Worm (Caenorhabditis elegans): Measurements from ENCODE around the gene F58G6.7.
"Not testable (repeated sequence)": the region's sequence is repeated elsewhere in the genome, so short reads cannot be mapped to it uniquely, and the experiment has no call there.

Gene F58G6.7

DNA sequence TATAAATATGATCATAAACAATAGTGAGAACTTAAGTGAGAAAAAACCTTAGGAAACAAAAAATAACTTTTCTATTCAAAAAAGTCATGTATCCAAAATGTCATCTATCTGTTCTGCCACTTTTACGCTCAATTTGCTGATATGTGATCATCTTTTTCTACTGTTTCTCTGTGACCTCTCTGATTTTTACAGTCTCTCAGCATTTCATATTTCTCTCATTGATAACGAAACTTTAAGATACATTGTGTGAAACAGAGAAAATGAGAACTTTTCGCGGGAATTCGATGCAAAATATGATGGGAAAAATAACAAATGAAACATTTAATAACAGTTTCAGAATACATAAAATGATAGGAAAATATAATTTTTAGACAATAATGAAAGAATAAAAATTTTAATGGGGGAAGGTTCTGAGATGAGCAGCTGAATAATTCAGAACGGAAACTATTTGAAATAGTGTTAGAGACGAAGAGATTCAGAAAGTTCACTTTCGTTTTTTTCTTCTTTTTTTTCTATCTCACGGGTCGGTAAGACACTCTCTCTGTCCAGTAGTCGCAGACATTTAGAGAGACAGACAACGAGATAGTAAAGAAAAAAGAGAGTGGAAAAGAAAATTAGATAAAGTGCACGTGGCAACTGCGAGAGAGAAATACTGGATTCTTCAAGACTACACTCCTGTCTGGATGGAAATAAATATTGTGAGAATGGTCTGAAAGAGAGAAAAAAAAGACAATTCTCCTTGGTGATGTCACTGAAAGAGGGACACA is 23.3 kb downstream of the F58G6.7 start:
- peak; percentile 78 for TF ChIP-seq ces-1 (GFP tag; optimal IDR thresholded peaks at IDR 0.05)
- TF ChIP-seq blmp-1 (tag; optimal IDR thresholded peaks at IDR 0.05) = peak; percentile 86
- TF ChIP-seq M03D4.4 (tag; optimal IDR thresholded peaks at IDR 0.05) = no peak
- TF ChIP-seq lin-13 (tag; optimal IDR thresholded peaks at IDR 0.05) = no peak
- peak; percentile 15 for TF ChIP-seq mep-1 (tag; optimal IDR thresholded peaks at IDR 0.05)
- TF ChIP-seq unc-62 (GFP tag; optimal IDR thresholded peaks at IDR 0.05) = peak; percentile 18

DNA sequence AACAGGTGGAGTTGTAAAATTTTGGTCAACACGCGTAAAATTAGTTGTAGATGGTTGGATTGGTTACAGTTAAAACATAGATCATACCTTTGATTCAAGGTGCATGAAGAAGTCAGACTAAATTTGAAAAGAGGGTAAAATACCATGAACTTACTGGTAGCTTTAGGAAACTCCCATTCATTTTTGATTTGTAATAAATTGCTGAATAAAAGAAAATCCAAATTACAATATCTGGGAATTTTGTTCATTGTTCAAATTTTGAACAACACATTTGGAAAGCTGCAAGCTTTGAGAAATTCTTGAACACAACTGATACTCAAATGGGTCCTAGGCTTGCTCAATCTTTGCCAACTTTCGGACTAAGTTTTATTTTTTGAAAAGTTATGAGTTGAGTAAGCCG is 23.9 kb downstream of the F58G6.7 start:
- TF ChIP-seq unc-120 (tag; optimal IDR thresholded peaks at IDR 0.05; ENCODE audit: poor library complexity, severe bottlenecking) (no peak), ceh-43 (GFP tag; optimal IDR thresholded peaks at IDR 0.05) (no peak), sem-2 (GFP tag; optimal IDR thresholded peaks at IDR 0.05) (no peak)

DNA sequence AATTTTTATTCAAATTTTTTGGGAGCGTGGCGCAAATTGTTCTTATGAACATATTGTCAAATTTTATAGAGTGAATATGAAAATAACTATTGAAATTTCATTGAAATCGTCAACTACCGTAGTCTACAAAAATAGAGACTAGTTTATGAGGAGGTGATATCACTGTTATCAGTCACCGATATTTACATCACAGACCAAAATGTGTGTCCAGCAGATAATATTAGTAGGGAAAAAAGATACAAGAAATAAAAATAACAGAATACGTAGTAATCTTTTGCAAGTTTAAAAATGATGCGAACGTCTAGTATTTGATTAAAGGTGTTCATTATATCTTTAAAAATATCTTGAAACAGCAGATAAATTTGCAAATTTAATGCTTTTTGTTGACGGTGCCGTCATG is 25.2 kb downstream of the F58G6.7 start:
- TF ChIP-seq ham-2 (GFP tag; optimal IDR thresholded peaks at IDR 0.05) = no peak

DNA sequence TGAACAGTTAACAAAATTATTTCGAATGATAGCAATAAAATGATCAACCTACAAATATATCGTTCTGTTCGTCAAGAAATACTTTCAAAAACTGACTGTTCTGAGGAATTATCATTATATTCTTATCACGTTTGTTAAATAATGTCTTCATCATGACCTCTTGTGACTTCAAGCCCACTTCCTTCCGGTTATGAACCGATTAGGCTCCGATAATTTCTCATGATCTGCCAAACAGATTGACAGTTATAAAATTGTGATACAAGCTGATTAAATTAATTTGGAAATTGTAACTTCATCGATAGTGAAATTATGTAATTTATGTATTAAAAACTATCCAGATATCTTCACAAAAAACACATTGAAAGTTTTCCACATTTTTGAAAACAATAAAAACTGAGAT is 26.7 kb downstream of the F58G6.7 start, which contains the start of gene ins-8:
Gene ins-8, minus strand, starts transcription at position 101 of the 400 bp plus-strand sequence.
- no peak for TF ChIP-seq cnd-1 (tag; optimal IDR thresholded peaks at IDR 0.05)
- TF ChIP-seq mls-2 (tag; optimal IDR thresholded peaks at IDR 0.05) = no peak
- no peak for TF ChIP-seq elt-3 (tag; optimal IDR thresholded peaks at IDR 0.05)
- no peak for TF ChIP-seq sptf-1 (tag; optimal IDR thresholded peaks at IDR 0.05)
- TF ChIP-seq lin-13 (tag; optimal IDR thresholded peaks at IDR 0.05) = no peak
- no peak for TF ChIP-seq pha-4 (tag; optimal IDR thresholded peaks at IDR 0.05)
- no peak for TF ChIP-seq nhr-76 (tag; optimal IDR thresholded peaks at IDR 0.05)

DNA sequence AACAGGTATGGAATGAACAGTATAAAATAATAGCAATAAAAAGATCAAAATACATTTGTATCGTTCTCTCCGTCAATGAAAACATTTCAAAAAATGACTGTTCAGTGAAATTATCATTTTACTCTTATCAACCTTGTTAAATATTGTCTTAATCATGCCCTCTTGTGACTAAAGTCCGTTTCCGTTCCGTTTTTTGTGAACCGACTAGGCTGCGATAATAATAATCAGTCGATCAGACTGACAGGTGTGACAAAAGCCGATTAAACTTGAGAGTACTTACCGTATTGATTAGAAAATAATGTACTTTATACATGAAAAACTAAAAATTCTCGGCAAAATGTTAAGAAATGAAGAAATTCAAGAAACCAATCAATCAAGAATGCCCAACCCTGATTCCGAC is 28.4 kb downstream of the F58G6.7 start, which contains the start of gene ins-7:
Gene ins-7, minus strand, starts transcription at position 332 of the 400 bp plus-strand sequence.
- TF ChIP-seq lsy-2 (tag; optimal IDR thresholded peaks at IDR 0.05) = no peak
- no peak for TF ChIP-seq ham-2 (GFP tag; optimal IDR thresholded peaks at IDR 0.05)
- TF ChIP-seq ceh-43 (GFP tag; optimal IDR thresholded peaks at IDR 0.05) = no peak
- TF ChIP-seq zip-8 (tag; optimal IDR thresholded peaks at IDR 0.05) = no peak
- TF ChIP-seq ces-1 (GFP tag; optimal IDR thresholded peaks at IDR 0.05) = no peak
- TF ChIP-seq nhr-2 (tag; optimal IDR thresholded peaks at IDR 0.05) = no peak

DNA sequence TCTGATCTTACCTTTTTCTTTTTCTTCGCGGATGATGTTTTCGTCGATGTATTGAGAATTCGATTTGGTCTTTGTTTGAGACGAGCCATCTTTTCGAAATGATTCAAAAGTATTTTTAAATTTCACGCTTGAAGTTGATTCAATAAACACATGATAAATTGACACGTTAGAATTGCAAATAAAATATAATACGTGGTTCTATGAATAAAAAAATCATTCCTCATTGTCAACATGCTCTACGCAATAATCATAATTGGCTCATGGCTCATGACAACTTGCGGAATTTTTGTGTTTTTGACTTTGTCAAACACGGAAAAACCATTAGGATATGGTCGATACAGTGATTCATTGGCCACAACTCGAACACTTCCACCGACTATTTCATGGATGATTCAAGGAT is 29.3 kb downstream of the F58G6.7 start, which contains the start of the genes htas-1 and ZK1251.3:
Gene htas-1, minus strand, starts transcription at position 101 of the 400 bp plus-strand sequence.
Gene ZK1251.3, plus strand, starts transcription at position 226 of the 400 bp plus-strand sequence.
- TF ChIP-seq bed-3 (GFP tag; optimal IDR thresholded peaks at IDR 0.05) (no peak), ces-1 (GFP tag; optimal IDR thresholded peaks at IDR 0.05) (no peak), ztf-11 (tag; optimal IDR thresholded peaks at IDR 0.05) (no peak), nhr-12 (tag; optimal IDR thresholded peaks at IDR 0.05) (no peak)

DNA sequence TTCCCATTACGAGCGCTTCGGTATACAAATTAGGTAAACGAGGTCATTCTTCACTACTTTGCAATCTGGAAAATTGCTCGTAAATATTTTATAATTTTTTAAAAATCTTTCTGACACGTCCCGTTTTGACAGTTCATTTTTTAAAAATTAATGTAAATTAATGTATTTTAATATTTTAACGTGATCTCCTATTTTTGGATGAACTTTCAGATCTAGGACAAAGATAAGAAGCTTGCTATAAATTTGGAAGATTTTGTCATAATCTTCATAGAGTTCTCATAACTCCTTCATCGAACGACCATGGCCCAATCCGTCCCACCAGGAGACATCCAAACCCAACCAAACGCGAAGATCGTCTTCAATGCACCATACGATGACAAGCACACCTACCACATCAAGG is 34.6 kb downstream of the F58G6.7 start, which contains the start of gene msp-76:
Gene msp-76, plus strand, starts transcription at position 301 of the 400 bp plus-strand sequence.
- not testable (repeated sequence) for TF ChIP-seq mls-2 (tag; optimal IDR thresholded peaks at IDR 0.05); bed-3 (GFP tag; optimal IDR thresholded peaks at IDR 0.05); ceh-83 (GFP tag; optimal IDR thresholded peaks at IDR 0.05)

DNA sequence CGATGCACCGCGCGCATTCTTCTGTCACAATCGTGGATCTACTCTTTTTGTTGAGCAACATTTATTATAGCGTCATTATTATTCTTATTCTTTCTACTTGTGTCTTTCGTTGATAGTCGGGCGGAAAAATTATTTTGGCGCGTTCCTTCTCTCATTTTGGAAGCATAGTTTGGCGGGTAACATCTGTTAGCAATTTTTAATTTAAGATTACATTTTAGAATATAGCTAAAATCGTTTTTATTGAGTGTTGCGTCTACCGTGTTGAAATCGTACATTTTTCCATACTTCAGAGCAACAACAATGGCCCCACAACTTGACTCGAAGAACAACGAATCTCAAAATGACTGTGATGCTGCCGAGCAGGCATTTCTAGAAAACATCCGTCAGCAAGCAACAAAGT is 36.5 kb downstream of the F58G6.7 start, which contains the start of gene sdz-36:
Gene sdz-36, plus strand, starts transcription at position 301 of the 400 bp plus-strand sequence.
- TF ChIP-seq hlh-1 (tag; optimal IDR thresholded peaks at IDR 0.05) = no peak
- TF ChIP-seq M03D4.4 (tag; optimal IDR thresholded peaks at IDR 0.05) = no peak
- no peak for TF ChIP-seq snpc-4 (tag; optimal IDR thresholded peaks at IDR 0.05)
- no peak for TF ChIP-seq blmp-1 (tag; optimal IDR thresholded peaks at IDR 0.05)
- no peak for TF ChIP-seq pha-4 (tag; optimal IDR thresholded peaks at IDR 0.05)
- TF ChIP-seq mab-5 (tag; optimal IDR thresholded peaks at IDR 0.05) = no peak
- no peak for TF ChIP-seq sem-2 (GFP tag; optimal IDR thresholded peaks at IDR 0.05)
- TF ChIP-seq lin-32 (GFP tag; optimal IDR thresholded peaks at IDR 0.05) = no peak
- no peak for TF ChIP-seq drap-1 (GFP tag; optimal IDR thresholded peaks at IDR 0.05)
- TF ChIP-seq ceh-43 (GFP tag; optimal IDR thresholded peaks at IDR 0.05) = no peak
- TF ChIP-seq unc-62 (GFP tag; optimal IDR thresholded peaks at IDR 0.05) = no peak
- no peak for TF ChIP-seq tbx-8 (GFP tag; optimal IDR thresholded peaks at IDR 0.05)
- TF ChIP-seq sptf-1 (tag; optimal IDR thresholded peaks at IDR 0.05) = no peak
- TF ChIP-seq nhr-2 (tag; optimal IDR thresholded peaks at IDR 0.05) = no peak
- TF ChIP-seq elt-1 (tag; optimal IDR thresholded peaks at IDR 0.05; ENCODE audit: borderline replicate concordance, insufficient read depth) = no peak
